Fruit fly (Drosophila melanogaster) Kc167 (cell line): ENCODE data around the gene mAcon2.

Experiments
- h ChIP-seq: fragments of >200 bp; optimal IDR thresholded peaks from 3 replicates; lab custom pipeline; 2018; ENCODE audit warnings: missing external identifiers
- psq ChIP-seq: fragments of >200 bp; optimal IDR thresholded peaks from 2 replicates; lab custom pipeline; 2017; ENCODE audit warnings: missing external identifiers
- ttk ChIP-seq: sonication (Bioruptor generic); optimal IDR thresholded peaks from 2 replicates; lab custom pipeline; 2017; ENCODE audit warnings: missing external identifiers

- TF ChIP-seq h (lab: Kevin White, UChicago), result no peak
- TF ChIP-seq ttk (lab: Kevin White, UChicago), result no peak
- no peak for TF ChIP-seq psq
These were observed 33.2 kb downstream of the mAcon2 start, which contains the start of gene Ugt35B1 for dm6 chr3R:11170146-11170545.
